Fruit fly (Drosophila melanogaster): Measurements from ENCODE around the gene gny.
A peak's percentile ranks its signal among the peaks of the same experiment; 100 is the strongest.

The gny gene

dm6 chr2L:10430802-10431476 is 51.0 kb downstream of the gny start, which contains the start of the genes Bug22 and TfIIB (continued):
- TF ChIP-seq CG4282 (GFP tag; optimal IDR thresholded peaks at IDR 0.05) = peak; percentile 26
- TF ChIP-seq CG6683 (GFP tag; optimal IDR thresholded peaks at IDR 0.05) = no peak
- peak; percentile 9 for TF ChIP-seq Sin3A (optimal IDR thresholded peaks at IDR 0.05)
- TF ChIP-seq hkb (optimal IDR thresholded peaks at IDR 0.05) = no peak
- peak; percentile 75 for TF ChIP-seq hkb (GFP tag; IDR thresholded peaks at IDR 0.05)
- TF ChIP-seq CG7786 (GFP tag; optimal IDR thresholded peaks at IDR 0.05) = peak; percentile 66
- peak; percentile 86 for TF ChIP-seq CG2120 (GFP tag; optimal IDR thresholded peaks at IDR 0.05)
- TF ChIP-seq slbo (GFP tag; IDR thresholded peaks at IDR 0.05) = peak; percentile 86
- TF ChIP-seq Optix (GFP tag; IDR thresholded peaks at IDR 0.05) = peak; percentile 60; the same call in 1 of the 3 replicates
- TF ChIP-seq CHES-1-like (GFP tag; optimal IDR thresholded peaks at IDR 0.05) = peak; percentile 81
- no peak for TF ChIP-seq amos (GFP tag; IDR thresholded peaks at IDR 0.05; ENCODE audit: partially characterized antibody)
- TF ChIP-seq CG7745 (tag; optimal IDR thresholded peaks at IDR 0.05) = no peak
- no peak for TF ChIP-seq NC2α (GFP tag; optimal IDR thresholded peaks at IDR 0.05)
- TF ChIP-seq Atf3 (GFP tag; optimal IDR thresholded peaks at IDR 0.05) = peak; percentile 47
- TF ChIP-seq peb (GFP tag; IDR thresholded peaks at IDR 0.05) = no peak
- no peak for TF ChIP-seq TFAM (GFP tag; optimal IDR thresholded peaks at IDR 0.05)
- TF ChIP-seq gro (GFP tag; optimal IDR thresholded peaks at IDR 0.05) = peak; percentile 19
- TF ChIP-seq CG11085 (GFP tag; IDR thresholded peaks at IDR 0.05) = 0 out of 2 replicates have a peak, but pooled peaks have one; percentile 44
- peak; percentile 87 for TF ChIP-seq Elba2 (GFP tag; optimal IDR thresholded peaks at IDR 0.05)
- TF ChIP-seq CG8388 (GFP tag; optimal IDR thresholded peaks at IDR 0.05) = peak; percentile 45
- no peak for TF ChIP-seq cwo (GFP tag; optimal IDR thresholded peaks at IDR 0.05)
- TF ChIP-seq dmrt99B (tag; optimal IDR thresholded peaks at IDR 0.05) = no peak
- peak; percentile 77 for TF ChIP-seq CG13775 (GFP tag; optimal IDR thresholded peaks at IDR 0.05)
- TF ChIP-seq CG11456 (GFP tag; IDR thresholded peaks at IDR 0.05) = peak; percentile 90
- TF ChIP-seq CG6175 (GFP tag; IDR thresholded peaks at IDR 0.05) = no peak
- no peak for TF ChIP-seq br (optimal IDR thresholded peaks at IDR 0.05)
- peak; percentile 71 for TF ChIP-seq CG14014 (GFP tag; IDR thresholded peaks at IDR 0.05)
- TF ChIP-seq CG10147 (GFP tag; optimal IDR thresholded peaks at IDR 0.05) = peak; percentile 58
- peak; percentile 53 for TF ChIP-seq pzg (GFP tag; optimal IDR thresholded peaks at IDR 0.05)
- 0 out of 2 replicates have a peak, but pooled peaks have one; percentile 12 for TF ChIP-seq CG16779 (GFP tag; IDR thresholded peaks at IDR 0.05)
- TF ChIP-seq CG17612 (GFP tag; IDR thresholded peaks at IDR 0.05) = no peak
- no peak for TF ChIP-seq CG30431 (GFP tag; optimal IDR thresholded peaks at IDR 0.05)
- TF ChIP-seq toy (GFP tag; IDR thresholded peaks at IDR 0.05) = no peak
- no peak for TF ChIP-seq CG7963 (GFP tag; IDR thresholded peaks at IDR 0.05; ENCODE audit: partially characterized antibody)
- TF ChIP-seq Neu2 (GFP tag; optimal IDR thresholded peaks at IDR 0.05; ENCODE audit: borderline replicate concordance) = no peak
- TF ChIP-seq Dp (GFP tag; optimal IDR thresholded peaks at IDR 0.05) = peak; percentile 6
- TF ChIP-seq Lpt (GFP tag; optimal IDR thresholded peaks at IDR 0.05) = no peak
- TF ChIP-seq Chrac-16 (GFP tag; optimal IDR thresholded peaks at IDR 0.05) = peak; percentile 72
- TF ChIP-seq CG15479 (GFP tag; optimal IDR thresholded peaks at IDR 0.05) = no peak
- TF ChIP-seq Hr3 (GFP tag; optimal IDR thresholded peaks at IDR 0.05) = peak; percentile 73
- no peak for TF ChIP-seq CG43689 (GFP tag; IDR thresholded peaks at IDR 0.05)
- TF ChIP-seq inv (GFP tag; IDR thresholded peaks at IDR 0.05; ENCODE audit: partially characterized antibody) = no peak
- no peak for TF ChIP-seq oc (tag; optimal IDR thresholded peaks at IDR 0.05)
- TF ChIP-seq CG13287 (GFP tag; IDR thresholded peaks at IDR 0.05; ENCODE audit: partially characterized antibody) = peak; percentile 47
- TF ChIP-seq CG14667 (GFP tag; IDR thresholded peaks at IDR 0.05) = peak; percentile 62
- TF ChIP-seq tin (GFP tag; optimal IDR thresholded peaks at IDR 0.05) = peak; percentile 67
- peak; percentile 67 for TF ChIP-seq Dref (GFP tag; IDR thresholded peaks at IDR 0.05)
- peak; percentile 76 for TF ChIP-seq az2 (GFP tag; optimal IDR thresholded peaks at IDR 0.05)
- no peak for TF ChIP-seq pros (GFP tag; optimal IDR thresholded peaks at IDR 0.05)
- TF ChIP-seq CG4617 (GFP tag; optimal IDR thresholded peaks at IDR 0.05; ENCODE audit: borderline replicate concordance) = peak; percentile 27
- TF ChIP-seq gce (GFP tag; IDR thresholded peaks at IDR 0.05) = no peak
